Fruit fly (Drosophila melanogaster) whole organism, pupa: ENCODE measurements around the gene Ssk.

ENCODE experiments used
- CG10348 ChIP-seq: fragments of 200-800 bp; sonication (Bioruptor generic); IDR thresholded peaks from 2 replicates; pipeline ENCODE4 v1.3.6; 2022; ENCODE audit warnings: missing biosample characterization, missing genetic modification characterization
- CG14655 ChIP-seq: fragments of 200-800 bp; sonication (Bioruptor generic); optimal IDR thresholded peaks from 3 replicates; lab custom pipeline; 2017; ENCODE audit warnings: mild to moderate bottlenecking, missing biosample characterization, missing genetic modification reagents, missing genetic modification characterization
- CG17806 ChIP-seq: fragments of 200-800 bp; sonication (Bioruptor generic); optimal IDR thresholded peaks from 2 replicates; lab custom pipeline; 2018; ENCODE audit warnings: missing biosample characterization, mild to moderate bottlenecking, missing genetic modification characterization, moderate library complexity
- CG4496 ChIP-seq: fragments of 200-800 bp; sonication (Bioruptor generic); IDR thresholded peaks from 3 replicates; pipeline ENCODE4 v1.3.6; 2022; ENCODE audit warnings: missing biosample characterization, missing genetic modification characterization
- CG8301 ChIP-seq: fragments of 200-800 bp; sonication (Bioruptor generic); optimal IDR thresholded peaks from 2 replicates; lab custom pipeline; 2018; ENCODE audit warnings: missing biosample characterization, mild to moderate bottlenecking, missing genetic modification characterization
- EcR ChIP-seq: fragments of 200-800 bp; sonication (Bioruptor generic); optimal IDR thresholded peaks from 3 replicates; lab custom pipeline; 2019; ENCODE audit warnings: missing biosample characterization, missing genetic modification characterization, mild to moderate bottlenecking, moderate library complexity, missing genetic modification reagents
- Ets98B ChIP-seq: fragments of 200-800 bp; sonication (Bioruptor generic); IDR thresholded peaks from 2 replicates; pipeline ENCODE4 v1.3.6; 2022; ENCODE audit warnings: missing biosample characterization, missing genetic modification characterization
- Pif1A ChIP-seq: fragments of 200-800 bp; sonication (Bioruptor generic); optimal IDR thresholded peaks from 3 replicates; lab custom pipeline; 2016; ENCODE audit warnings: missing biosample characterization, missing genetic modification characterization
- Pif1B ChIP-seq: fragments of 200-800 bp; sonication (Bioruptor generic); optimal IDR thresholded peaks from 3 replicates; lab custom pipeline; 2016; ENCODE audit warnings: missing biosample characterization, missing genetic modification characterization
- gl ChIP-seq: fragments of 200-800 bp; sonication (Bioruptor generic); optimal IDR thresholded peaks from 2 replicates; lab custom pipeline; 2018; ENCODE audit warnings: missing biosample characterization, mild to moderate bottlenecking, missing genetic modification characterization
- rn ChIP-seq: fragments of 200-800 bp; sonication (Bioruptor generic); IDR thresholded peaks from 2 replicates; pipeline ENCODE4 v1.3.6; 2022; ENCODE audit warnings: missing biosample characterization, missing genetic modification characterization

DNA sequence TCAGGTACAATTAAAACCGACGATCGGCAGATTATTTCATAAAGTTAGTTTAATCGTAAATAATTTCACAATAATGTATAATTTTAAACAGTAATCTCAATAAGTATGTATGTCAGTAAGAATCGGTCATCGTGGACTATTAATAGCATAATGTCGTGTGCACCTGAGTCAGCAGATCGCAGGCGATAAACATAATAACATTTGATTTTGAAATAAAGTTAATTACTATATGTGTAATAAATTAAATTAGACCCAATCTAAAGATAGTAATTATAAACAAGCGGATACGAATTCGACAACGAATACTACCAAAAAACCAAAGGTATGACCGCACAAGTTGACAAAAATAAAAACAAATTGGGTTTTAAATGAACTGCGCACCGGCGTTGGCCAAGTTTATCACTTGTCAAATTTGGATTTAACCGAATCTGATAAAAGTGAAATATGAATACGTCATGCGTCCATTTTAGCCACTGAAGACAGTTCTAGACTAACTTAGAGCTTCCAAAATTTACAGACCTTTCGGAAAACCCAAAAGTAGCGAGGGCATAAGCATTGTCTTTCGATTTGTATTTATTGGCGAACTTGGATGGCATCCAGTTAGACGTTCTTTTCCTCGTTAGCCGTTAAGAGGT is 18.7 kb downstream of the Ssk start, which contains the start of gene CG6996:
- no peak for TF ChIP-seq CG10348
- TF ChIP-seq Pif1A (GFP tag; lab: Kevin White, UChicago): no peak
- TF ChIP-seq Pif1B (GFP tag; lab: Kevin White, UChicago): no peak
- no peak for TF ChIP-seq rn (GFP tag; lab: Robert Waterston, UW)
- TF ChIP-seq CG17806 (tag; lab: Kevin White, UChicago): no peak
- TF ChIP-seq CG8301: no peak
- TF ChIP-seq gl: no peak
- no peak for TF ChIP-seq CG14655
- TF ChIP-seq EcR (GFP tag; lab: Kevin White, UChicago): no peak
- TF ChIP-seq CG4496 (GFP tag; lab: Robert Waterston, UW): no peak
- no peak for TF ChIP-seq Ets98B (GFP tag; lab: Robert Waterston, UW)
